Fruit fly (Drosophila melanogaster): ENCODE results near the gene Aplip1.

- TF ChIP-seq CG16813 (GFP tag; IDR thresholded peaks at IDR 0.05; ENCODE audit: partially characterized antibody) (no peak), CG2202 (tag; optimal IDR thresholded peaks at IDR 0.05) (no peak)
These were observed 27.7 kb upstream of the Aplip1 start for dm6 chr3L:1168445-1168844.

Measured in whole organism, embryonic.